Worm (Caenorhabditis elegans) whole organism, L2 larva: ENCODE data around the gene F39C12.1.
A peak's percentile ranks its signal among the peaks of the same experiment; 100 is the strongest.

Source experiments
- R02D3.7 ChIP-seq: fragments of 150-350 bp; optimal IDR thresholded peaks from 2 replicates; lab custom pipeline; 2014; ENCODE audit warnings: missing biosample characterization, missing genetic modification characterization
- Y55F3AM.14 ChIP-seq: fragments of 200-800 bp; sonication (Bioruptor generic); optimal IDR thresholded peaks from 2 replicates; lab custom pipeline; 2018; ENCODE audit warnings: mild to moderate bottlenecking, missing genetic modification characterization, missing compliant biosample characterization
- ZK546.5 ChIP-seq: sonication (generic microtip); optimal IDR thresholded peaks from 2 replicates; lab custom pipeline; 2017; ENCODE audit warnings: missing biosample characterization, missing genetic modification characterization
- aly-2 ChIP-seq: fragments of 150-350 bp; optimal IDR thresholded peaks from 2 replicates; lab custom pipeline; 2014; ENCODE audit warnings: missing biosample characterization, missing genetic modification characterization
- ama-1 ChIP-seq: fragments of 150-350 bp; optimal IDR thresholded peaks from 2 replicates; lab custom pipeline; 2018; ENCODE audit warnings: inconsistent platforms
- blmp-1 ChIP-seq: sonication (generic microtip); optimal IDR thresholded peaks from 2 replicates; lab custom pipeline; 2017; ENCODE audit warnings: missing genetic modification characterization, mild to moderate bottlenecking, missing compliant biosample characterization, antibody characterized with exemption, moderate library complexity; ENCODE audit not compliant: insufficient read depth
- dmd-4 ChIP-seq: sonication (generic microtip); optimal IDR thresholded peaks from 2 replicates; lab custom pipeline; 2017; ENCODE audit warnings: missing biosample characterization, missing genetic modification characterization
- egl-27 ChIP-seq: sonication (generic microtip); optimal IDR thresholded peaks from 3 replicates; lab custom pipeline; 2017; ENCODE audit warnings: missing biosample characterization, missing genetic modification reagents, missing genetic modification characterization
- elt-1 ChIP-seq: fragments of 150-350 bp; optimal IDR thresholded peaks from 2 replicates; lab custom pipeline; 2014; ENCODE audit warnings: missing biosample characterization, missing genetic modification characterization
- fos-1 ChIP-seq: fragments of 150-350 bp; optimal IDR thresholded peaks from 2 replicates; lab custom pipeline; 2014; ENCODE audit warnings: missing biosample characterization, missing genetic modification characterization
- gmeb-1 ChIP-seq: fragments of 150-350 bp; optimal IDR thresholded peaks from 2 replicates; lab custom pipeline; 2014; ENCODE audit warnings: missing biosample characterization, missing genetic modification characterization
- lin-13 ChIP-seq: fragments of 150-350 bp; optimal IDR thresholded peaks from 2 replicates; lab custom pipeline; 2014; ENCODE audit warnings: missing biosample characterization, missing genetic modification reagents, missing genetic modification characterization
- mab-5 ChIP-seq: fragments of 150-350 bp; optimal IDR thresholded peaks from 2 replicates; lab custom pipeline; 2014; ENCODE audit warnings: missing biosample characterization, missing genetic modification characterization
- mbf-1 ChIP-seq: sonication (generic microtip); optimal IDR thresholded peaks from 2 replicates; lab custom pipeline; 2017; ENCODE audit warnings: missing biosample characterization, missing genetic modification characterization
- mdl-1 ChIP-seq, 2 experiments: fragments of 150-350 bp in 1 of 2; sonication (generic microtip) in 1 of 2; optimal IDR thresholded peaks; 2 replicates each; lab custom pipeline; 2017; ENCODE audit warnings: missing biosample characterization in 2 of 2, missing genetic modification characterization in 2 of 2
- nhr-129 ChIP-seq: fragments of 150-350 bp; optimal IDR thresholded peaks from 2 replicates; lab custom pipeline; 2014; ENCODE audit warnings: missing biosample characterization, missing genetic modification characterization
- nhr-21 ChIP-seq: fragments of 150-350 bp; optimal IDR thresholded peaks from 2 replicates; lab custom pipeline; 2014; ENCODE audit warnings: missing biosample characterization, missing genetic modification characterization
- nhr-25 ChIP-seq: fragments of 150-350 bp; sonication (generic microtip); optimal IDR thresholded peaks from 3 replicates; lab custom pipeline; 2014; ENCODE audit warnings: missing biosample characterization, missing genetic modification characterization
- nhr-6 ChIP-seq: fragments of 150-350 bp; optimal IDR thresholded peaks from 2 replicates; lab custom pipeline; 2014; ENCODE audit warnings: missing biosample characterization, missing genetic modification characterization
- peb-1 ChIP-seq: fragments of 150-350 bp; optimal IDR thresholded peaks from 2 replicates; lab custom pipeline; 2014; ENCODE audit warnings: missing biosample characterization, missing genetic modification characterization
- sem-4 ChIP-seq: fragments of 150-350 bp; optimal IDR thresholded peaks from 2 replicates; lab custom pipeline; 2014; ENCODE audit warnings: missing biosample characterization, missing genetic modification reagents, missing genetic modification characterization
- unc-39 ChIP-seq: fragments of 150-350 bp; optimal IDR thresholded peaks from 2 replicates; lab custom pipeline; 2014; ENCODE audit warnings: missing biosample characterization, missing genetic modification characterization
- unc-55 ChIP-seq: fragments of 150-350 bp; sonication (generic microtip); optimal IDR thresholded peaks from 3 replicates; lab custom pipeline; 2014; ENCODE audit warnings: missing biosample characterization, missing genetic modification reagents, missing genetic modification characterization
- unc-62 ChIP-seq: fragments of 150-350 bp; optimal IDR thresholded peaks from 2 replicates; lab custom pipeline; 2014; ENCODE audit warnings: missing biosample characterization, missing genetic modification reagents, missing genetic modification characterization
- zag-1 ChIP-seq: fragments of 150-350 bp; optimal IDR thresholded peaks from 2 replicates; lab custom pipeline; 2014; ENCODE audit warnings: missing biosample characterization, missing genetic modification characterization
- ztf-1 ChIP-seq: fragments of 200-800 bp; sonication (Bioruptor generic); conservative IDR thresholded peaks from 2 replicates; pipeline ENCODE4 v1.3.6; 2022; ENCODE audit warnings: missing genetic modification characterization, missing compliant biosample characterization
- ztf-11 ChIP-seq: sonication (generic microtip); optimal IDR thresholded peaks from 2 replicates; lab custom pipeline; 2017; ENCODE audit warnings: missing biosample characterization, missing genetic modification characterization

F39C12.1 gene

DNA sequence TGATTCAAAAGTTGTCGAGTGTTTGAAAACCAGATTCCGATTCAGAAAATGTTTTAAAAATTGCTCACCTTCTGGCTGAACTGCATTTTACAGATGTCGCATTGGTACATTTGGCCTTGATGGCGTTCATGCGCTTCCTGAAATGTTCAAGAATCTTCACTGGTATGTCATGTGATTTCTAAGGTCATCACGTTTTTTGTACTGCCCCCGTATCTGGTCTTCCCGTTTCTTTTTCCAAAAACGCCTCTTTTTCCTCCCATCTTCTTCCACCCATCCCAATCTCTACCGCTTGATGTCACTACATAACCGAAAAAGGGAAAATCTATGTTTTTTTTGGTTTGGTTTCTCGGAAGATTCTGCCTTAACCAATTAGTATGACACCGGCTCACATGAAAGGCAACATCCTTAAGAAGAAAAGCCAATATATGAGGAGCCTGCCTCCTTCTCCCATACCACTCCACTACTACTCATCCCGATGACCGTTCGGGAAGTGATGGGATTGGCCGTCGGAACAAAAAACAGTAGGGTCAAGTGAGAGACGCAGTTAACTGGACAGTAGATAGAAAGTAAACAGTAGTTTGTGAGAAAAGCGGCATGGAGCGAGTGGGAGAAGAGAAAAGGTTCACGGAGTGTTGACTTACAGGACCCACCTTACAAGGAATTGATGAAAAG, 43.1 kb downstream of the F39C12.1 start:
- TF ChIP-seq nhr-25 (tag; lab: Kevin White, UChicago) (peak; percentile 51), ztf-1 (GFP tag; lab: Robert Waterston, UW) (no peak), nhr-129 (tag; lab: Kevin White, UChicago) (peak; percentile 18)

- TF ChIP-seq mab-5 (tag; lab: Kevin White, UChicago) = no peak
- peak; percentile 88 for TF ChIP-seq blmp-1
- no peak for TF ChIP-seq zag-1 (tag; lab: Kevin White, UChicago)
These were observed 43.8 kb downstream of the F39C12.1 start for ce11 chrX:4809189-4809588.

DNA sequence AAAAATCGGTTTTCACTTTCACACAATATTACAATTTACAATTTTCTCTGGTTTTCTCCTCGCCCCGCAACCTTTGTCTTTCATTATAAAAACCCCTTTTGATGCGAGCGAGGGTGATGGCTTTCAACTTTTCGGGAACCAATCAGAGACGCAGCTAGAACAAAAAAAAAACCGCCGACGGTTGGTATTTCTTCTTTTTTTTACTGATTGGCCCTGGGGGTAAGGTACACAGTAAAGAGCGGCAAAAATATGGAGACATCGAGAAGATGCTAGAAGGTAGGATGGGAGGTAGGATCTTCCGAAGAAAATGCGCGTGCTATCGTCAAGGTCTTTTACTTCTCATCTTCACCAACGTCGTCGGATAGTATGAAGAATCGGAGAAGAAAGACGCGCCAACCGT, 44.3 kb downstream of the F39C12.1 start:
- TF ChIP-seq Y55F3AM.14 (GFP tag; lab: Kevin White, UChicago) (no peak), blmp-1 (peak; percentile 36), nhr-21 (tag; lab: Kevin White, UChicago) (peak; percentile 28), ZK546.5 (no peak)

ce11 chrX:4803942-4804341, 49.1 kb downstream of the F39C12.1 start:
- TF ChIP-seq dmd-4 (tag; lab: Kevin White, UChicago) (no peak), unc-55 (GFP tag; lab: Kevin White, UChicago) (no peak), unc-62 (GFP tag; lab: Kevin White, UChicago) (no peak), mdl-1 (tag; optimal IDR thresholded peaks at IDR 0.05; lab: Kevin White, UChicago) (no peak), lin-13 (GFP tag; lab: Kevin White, UChicago) (no peak), unc-39 (tag; lab: Kevin White, UChicago) (no peak)

DNA sequence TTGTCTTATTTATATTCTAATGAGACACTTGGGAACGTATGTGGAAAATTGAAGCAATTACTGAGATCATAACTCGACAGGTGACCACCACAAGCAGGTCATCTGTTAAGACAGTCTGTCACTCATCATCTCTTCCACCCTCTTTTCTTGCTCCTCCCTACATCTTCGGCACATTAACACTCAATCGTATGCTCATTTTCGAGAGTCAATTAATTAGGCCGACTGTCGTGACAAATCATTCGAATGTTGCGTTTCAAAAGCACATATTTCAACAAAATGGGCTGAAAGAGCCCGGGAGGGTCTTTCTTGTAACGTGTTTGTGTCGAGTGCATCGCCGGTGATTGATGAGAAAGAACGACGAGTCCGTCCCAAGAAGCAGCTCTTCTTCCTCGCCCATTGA, 50.7 kb downstream of the F39C12.1 start:
- TF ChIP-seq nhr-21 (tag; lab: Kevin White, UChicago) (no peak), unc-39 (tag; lab: Kevin White, UChicago) (no peak), ztf-1 (GFP tag; lab: Robert Waterston, UW) (no peak), ZK546.5 (no peak), mdl-1 (tag; optimal IDR thresholded peaks at IDR 0.05; lab: Kevin White, UChicago) (no peak), mab-5 (tag; lab: Kevin White, UChicago) (peak; percentile 87), egl-27 (tag; lab: Kevin White, UChicago) (no peak), aly-2 (tag; lab: Kevin White, UChicago) (no peak), elt-1 (no peak), blmp-1 (no peak), sem-4 (tag; lab: Kevin White, UChicago) (peak; percentile 16), gmeb-1 (tag; lab: Kevin White, UChicago) (no peak), ama-1 (lab: Kevin White, UChicago) (no peak), mbf-1 (no peak), R02D3.7 (tag; lab: Kevin White, UChicago) (no peak), nhr-6 (tag; lab: Kevin White, UChicago) (no peak), peb-1 (tag; lab: Kevin White, UChicago) (no peak), unc-55 (GFP tag; lab: Kevin White, UChicago) (peak; percentile 6), ztf-11 (tag; lab: Kevin White, UChicago) (no peak)

DNA sequence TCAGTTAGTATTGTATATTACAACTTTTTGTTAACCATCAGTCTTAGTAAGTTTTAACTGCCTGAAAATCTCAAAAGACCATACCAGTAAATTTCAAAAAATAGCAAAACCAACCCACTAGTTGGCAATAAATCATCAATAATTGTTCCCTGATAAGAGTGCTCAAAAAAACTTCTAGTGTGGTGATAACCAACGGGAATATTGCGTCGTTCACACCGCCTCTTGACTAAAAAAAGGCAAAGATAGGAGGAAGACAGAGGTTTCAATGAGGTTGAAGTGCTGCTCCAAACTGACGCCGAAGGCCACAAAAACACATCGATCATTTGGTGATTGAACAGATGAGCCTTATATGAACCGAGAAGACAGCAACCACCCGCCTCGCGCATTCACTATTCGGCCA, 52.1 kb downstream of the F39C12.1 start:
- TF ChIP-seq fos-1 (tag; lab: Kevin White, UChicago) (peak; percentile 22), nhr-6 (tag; lab: Kevin White, UChicago) (no peak)
- TF ChIP-seq, all 48 proteins: peak for 1

ce11 chrX:4800078-4800621, 52.8 kb downstream of the F39C12.1 start, which contains the start of gene mig-13:
mig-13 (minus strand) TSS chrX:4800128.
- TF ChIP-seq mab-5 (tag; lab: Kevin White, UChicago) (peak; percentile 92), ztf-1 (GFP tag; lab: Robert Waterston, UW) (no peak), egl-27 (tag; lab: Kevin White, UChicago) (no peak)
